Fruit fly (Drosophila melanogaster) whole organism, prepupa: ENCODE measurements around the gene CG46439.

Source experiments
- CG34406 ChIP-seq: fragments of 200-800 bp; sonication (Bioruptor generic); optimal IDR thresholded peaks from 3 replicates; lab custom pipeline; 2016; ENCODE audit warnings: missing biosample characterization, missing genetic modification characterization
- Lpt ChIP-seq: fragments of 200-800 bp; sonication (Bioruptor generic); optimal IDR thresholded peaks from 3 replicates; lab custom pipeline; 2016; ENCODE audit warnings: missing biosample characterization, missing genetic modification characterization

DNA sequence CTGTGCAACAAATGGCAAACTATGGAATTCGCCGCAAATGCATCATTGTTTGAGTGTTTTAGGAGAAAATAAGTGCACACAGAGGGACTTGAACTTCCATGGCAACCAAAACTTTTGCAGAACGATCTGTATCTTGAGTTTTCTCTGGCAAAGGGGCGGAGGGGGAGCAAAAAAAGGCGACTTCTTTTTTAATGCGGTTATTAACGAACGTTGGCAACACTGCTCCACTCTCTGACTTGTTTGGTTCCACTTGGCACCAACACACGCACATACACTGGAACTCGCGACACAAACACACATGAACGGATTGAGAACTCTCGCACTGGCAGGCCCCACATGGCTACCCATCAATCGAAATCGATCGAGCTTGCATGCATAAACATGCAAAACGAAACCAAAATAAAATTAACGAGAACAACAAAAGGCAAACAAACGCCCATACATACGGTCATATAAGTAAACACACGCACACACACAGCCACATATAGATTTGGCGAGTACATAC lies 23.4 kb upstream of the CG46439 start:
- TF ChIP-seq Lpt (GFP tag; lab: Kevin White, UChicago), result no peak
- TF ChIP-seq CG34406 (GFP tag; lab: Kevin White, UChicago), result no peak
